Worm (Caenorhabditis elegans) whole organism, mixed stage, embryonic: ENCODE results near the gene srx-111.
"Not testable (repeated sequence)": the region's sequence is repeated elsewhere in the genome, so short reads cannot be mapped to it uniquely, and the experiment has no call there.

Experiments used
- ceh-43 ChIP-seq: fragments of 200-800 bp; sonication (Bioruptor generic); optimal IDR thresholded peaks from 2 replicates; lab custom pipeline; 2018; ENCODE audit warnings: mild to moderate bottlenecking, missing genetic modification characterization, moderate library complexity, missing compliant biosample characterization
- ces-1 ChIP-seq: fragments of 150-350 bp; optimal IDR thresholded peaks from 2 replicates; lab custom pipeline; 2014; ENCODE audit warnings: missing biosample characterization, missing genetic modification reagents, missing genetic modification characterization
- elt-1 ChIP-seq: sonication (generic microtip); optimal IDR thresholded peaks from 2 replicates; lab custom pipeline; 2017; ENCODE audit warnings: missing genetic modification characterization, mild to moderate bottlenecking, missing compliant biosample characterization, antibody characterized with exemption, moderate library complexity, borderline replicate concordance; ENCODE audit not compliant: insufficient read depth
- nhr-237 ChIP-seq: fragments of 150-350 bp; optimal IDR thresholded peaks from 2 replicates; lab custom pipeline; 2014; ENCODE audit warnings: missing biosample characterization, missing genetic modification characterization
- nhr-76 ChIP-seq: sonication (generic microtip); optimal IDR thresholded peaks from 2 replicates; lab custom pipeline; 2017; ENCODE audit warnings: missing biosample characterization, missing genetic modification characterization
- snpc-4 ChIP-seq: fragments of 150-350 bp; optimal IDR thresholded peaks from 2 replicates; lab custom pipeline; 2014; ENCODE audit warnings: missing biosample characterization, missing genetic modification characterization

- not testable (repeated sequence) for TF ChIP-seq nhr-76; ces-1 (GFP tag; lab: Kevin White, UChicago); ceh-43 (GFP tag; lab: Kevin White, UChicago); elt-1 (tag; lab: Kevin White, UChicago); snpc-4 (tag; lab: Kevin White, UChicago); nhr-237 (tag; lab: Kevin White, UChicago)
These were observed 4.0 kb downstream of the srx-111 start, which contains the start of gene T24E12.6 for ce11 chrII:3761599-3761998.
